Worm (Caenorhabditis elegans): ENCODE data around the gene twk-14.
A peak's percentile ranks its signal among the peaks of the same experiment; 100 is the strongest.

twk-14 gene

ce11 chrV:12400677-12401236, 5.3 kb upstream of the twk-14 start, which contains the start of the genes K01D12.20 and miga-1 (continued):
- no peak for TF ChIP-seq ztf-3 (GFP tag; optimal IDR thresholded peaks at IDR 0.05)
- peak; percentile 4 for TF ChIP-seq F23B12.7 (tag; optimal IDR thresholded peaks at IDR 0.05; ENCODE audit: insufficient read depth)
- TF ChIP-seq snpc-1.3 (tag; optimal IDR thresholded peaks at IDR 0.05; ENCODE audit: insufficient read depth) = no peak
- no peak for TF ChIP-seq repo-1 (tag; optimal IDR thresholded peaks at IDR 0.05)
- peak; percentile 96 for TF ChIP-seq attf-3 (GFP tag; conservative IDR thresholded peaks at IDR 0.05)
- TF ChIP-seq rec-8 (tag; optimal IDR thresholded peaks at IDR 0.05) = no peak

DNA sequence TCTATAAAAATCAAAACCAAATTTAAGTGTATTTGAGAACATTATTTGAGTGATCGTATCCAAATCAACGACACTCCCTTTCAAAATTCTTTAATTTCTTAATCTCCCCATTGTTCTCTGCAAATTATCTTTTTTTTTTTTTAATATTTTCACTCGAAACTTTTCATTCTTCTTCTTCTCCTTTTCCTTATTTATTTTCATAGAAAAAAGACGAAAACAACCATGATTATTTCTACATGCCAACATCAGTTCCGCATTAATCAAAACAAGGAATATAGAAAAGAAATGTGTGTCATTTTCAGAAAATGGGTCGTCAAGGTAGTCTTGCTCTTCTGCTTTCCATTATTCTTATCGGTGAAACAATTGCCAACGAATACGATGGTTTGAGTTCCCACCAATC, 2.0 kb upstream of the twk-14 start, which contains the start of gene K01D12.5:
TSS of gene K01D12.5 (plus strand) at position 301 of the 400 bp plus-strand sequence.
- no peak for TF ChIP-seq T07F8.4 (tag; optimal IDR thresholded peaks at IDR 0.05)
- TF ChIP-seq him-1 (tag; optimal IDR thresholded peaks at IDR 0.05) = no peak
- TF ChIP-seq mxl-1 (tag; optimal IDR thresholded peaks at IDR 0.05) = no peak
- no peak for TF ChIP-seq Y53G8AR.9 (GFP tag; conservative IDR thresholded peaks at IDR 0.05)
- no peak for TF ChIP-seq B0261.1 (tag; optimal IDR thresholded peaks at IDR 0.05)
- TF ChIP-seq C06A6.2 (GFP tag; conservative IDR thresholded peaks at IDR 0.05) = no peak
- no peak for TF ChIP-seq ets-4 (GFP tag; optimal IDR thresholded peaks at IDR 0.05)
- no peak for TF ChIP-seq tbp1 (GFP tag; optimal IDR thresholded peaks at IDR 0.05)

- TF ChIP-seq unc-130 (GFP tag; optimal IDR thresholded peaks at IDR 0.05) = no peak
- no peak for TF ChIP-seq Y79H2A.3 (GFP tag; conservative IDR thresholded peaks at IDR 0.05)
- TF ChIP-seq ztf-6 (GFP tag; IDR thresholded peaks at IDR 0.05) = no peak
- TF ChIP-seq pbrm-1 (GFP tag; IDR thresholded peaks at IDR 0.05) = no peak
Observed at ce11 chrV:12386154-12386553, 9.4 kb downstream of the twk-14 start, which contains the start of gene K01D12.15. K01D12.15 (plus strand) TSS chrV:12386454.

DNA sequence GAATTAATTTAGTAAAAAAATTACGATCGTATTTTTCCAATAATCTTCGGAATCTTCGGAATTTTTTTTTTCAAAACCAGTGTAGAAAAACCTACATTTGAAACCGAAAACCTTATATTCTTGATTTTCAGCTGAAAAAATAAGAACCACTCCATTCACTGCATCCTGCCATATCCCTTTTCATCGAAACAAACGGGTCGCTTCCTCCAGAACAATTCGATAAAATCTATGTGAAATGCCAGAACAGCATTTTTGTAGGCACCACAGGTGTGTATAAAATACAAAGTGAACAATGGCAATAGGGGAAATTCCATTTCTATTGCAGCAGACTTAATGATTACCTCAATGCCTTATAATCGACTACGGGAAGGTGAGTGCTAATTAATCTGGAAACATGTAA, 18.2 kb downstream of the twk-14 start, which contains the start of gene K01D12.1:
TSS of gene K01D12.1 (plus strand) at position 301 of the 400 bp plus-strand sequence.
- TF ChIP-seq cebp-2 (GFP tag; IDR thresholded peaks at IDR 0.05) (no peak), egrh-3 (GFP tag; IDR thresholded peaks at IDR 0.05) (no peak), dox-1 (GFP tag; IDR thresholded peaks at IDR 0.05) (no peak), attf-5 (GFP tag; optimal IDR thresholded peaks at IDR 0.05) (no peak), mcd-1 (GFP tag; IDR thresholded peaks at IDR 0.05) (no peak), nhr-90 (tag; optimal IDR thresholded peaks at IDR 0.05) (no peak), madf-3 (GFP tag; IDR thresholded peaks at IDR 0.05) (no peak), him-1 (tag; optimal IDR thresholded peaks at IDR 0.05) (no peak), Y79H2A.3 (GFP tag; conservative IDR thresholded peaks at IDR 0.05) (no peak), dpl-1 (GFP tag; optimal IDR thresholded peaks at IDR 0.05) (no peak), hlh-26 (GFP tag; conservative IDR thresholded peaks at IDR 0.05) (no peak), tbp1 (GFP tag; optimal IDR thresholded peaks at IDR 0.05) (no peak), T07F8.4 (tag; optimal IDR thresholded peaks at IDR 0.05) (no peak), K11D2.4 (GFP tag; IDR thresholded peaks at IDR 0.05) (no peak)

ce11 chrV:12374252-12374651, 21.3 kb downstream of the twk-14 start, which contains the start of gene F23H12.10:
F23H12.10 (minus strand) TSS chrV:12374263.
- peak; percentile 55; the same call in 1 of the 2 replicates for TF ChIP-seq attf-3 (GFP tag; conservative IDR thresholded peaks at IDR 0.05)

DNA sequence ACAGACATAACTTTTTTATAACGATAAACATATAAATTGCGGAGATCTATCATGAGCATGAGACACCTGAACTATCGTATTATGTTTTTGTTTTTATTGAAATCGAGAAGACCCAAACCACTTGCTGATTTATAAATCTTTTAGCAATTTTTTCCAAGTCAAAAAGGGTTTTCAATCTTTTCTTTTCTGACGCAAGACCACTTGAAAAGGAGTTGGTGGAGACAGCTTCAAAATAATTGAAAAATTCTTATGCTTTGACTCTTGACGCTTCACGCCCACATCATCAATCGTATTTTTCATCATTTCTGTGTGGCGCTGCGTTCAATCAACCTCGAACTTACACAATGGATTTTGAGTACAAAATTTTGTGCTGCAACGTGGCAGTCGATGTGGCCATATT, 24.1 kb downstream of the twk-14 start, which contains the start of gene F23H12.7:
TSS of gene F23H12.7 (plus strand) at position 301 of the 400 bp plus-strand sequence.
- TF ChIP-seq nfyb-1 (GFP tag; IDR thresholded peaks at IDR 0.05) (no peak), xnd-1 (tag; optimal IDR thresholded peaks at IDR 0.05) (no peak)

All from whole organism, young adult.